Fruit fly (Drosophila melanogaster) whole organism, wandering third instar larva: ENCODE measurements around the gene CG4020.
A peak's percentile ranks its signal among the peaks of the same experiment; 100 is the strongest.

Experiments used
- Abd-B ChIP-seq: fragments of >200 bp; optimal IDR thresholded peaks from 2 replicates; lab custom pipeline; 2017; ENCODE audit warnings: missing biosample characterization, missing genetic modification characterization
- CG32264 ChIP-seq: fragments of 200-800 bp; sonication (Bioruptor generic); optimal IDR thresholded peaks from 2 replicates; lab custom pipeline; 2016; ENCODE audit warnings: missing biosample characterization, missing genetic modification characterization
- CG9705 ChIP-seq: fragments of 200-800 bp; sonication (Bioruptor generic); optimal IDR thresholded peaks from 2 replicates; lab custom pipeline; 2018; ENCODE audit warnings: missing biosample characterization, mild to moderate bottlenecking, missing genetic modification characterization
- CrebA ChIP-seq: fragments of 200-800 bp; sonication (Bioruptor generic); optimal IDR thresholded peaks from 2 replicates; lab custom pipeline; 2016; ENCODE audit warnings: missing biosample characterization, mild to moderate bottlenecking, missing genetic modification characterization, borderline replicate concordance
- Dfd ChIP-seq: fragments of >200 bp; optimal IDR thresholded peaks from 2 replicates; lab custom pipeline; 2017; ENCODE audit warnings: missing biosample characterization, missing genetic modification characterization
- Dif ChIP-seq: fragments of 200-275, 200-300 bp; sonication (Bioruptor generic); optimal IDR thresholded peaks from 2 replicates; lab custom pipeline; 2018; ENCODE audit warnings: missing biosample characterization, missing genetic modification characterization; ENCODE audit not compliant: partially characterized antibody
- GATAd ChIP-seq: sonication (Bioruptor generic); optimal IDR thresholded peaks from 2 replicates; lab custom pipeline; 2016; ENCODE audit warnings: missing biosample characterization, missing genetic modification characterization
- HLH106 ChIP-seq: fragments of 200-800 bp; optimal IDR thresholded peaks from 3 replicates; lab custom pipeline; 2019; ENCODE audit warnings: missing biosample characterization, mild to moderate bottlenecking, missing genetic modification characterization, moderate library complexity
- Hnf4 ChIP-seq: fragments of 200-800 bp; sonication (Bioruptor generic); optimal IDR thresholded peaks from 2 replicates; lab custom pipeline; 2016; ENCODE audit warnings: missing biosample characterization, mild to moderate bottlenecking, missing genetic modification characterization
- Hr78 ChIP-seq: fragments of >200 bp; optimal IDR thresholded peaks from 2 replicates; lab custom pipeline; 2017; ENCODE audit warnings: missing biosample characterization, missing genetic modification characterization
- Hr83 ChIP-seq: fragments of 200-300 bp; sonication (Bioruptor generic); optimal IDR thresholded peaks from 2 replicates; lab custom pipeline; 2016; ENCODE audit warnings: missing biosample characterization, mild to moderate bottlenecking, missing genetic modification characterization, moderate library complexity; ENCODE audit not compliant: poor library complexity, severe bottlenecking
- Jra ChIP-seq: sonication (Bioruptor generic); optimal IDR thresholded peaks from 2 replicates; lab custom pipeline; 2016; ENCODE audit warnings: missing biosample characterization, missing genetic modification characterization
- Mio ChIP-seq: sonication (Bioruptor generic); optimal IDR thresholded peaks from 2 replicates; lab custom pipeline; 2016; ENCODE audit warnings: missing biosample characterization, missing genetic modification characterization
- Myc ChIP-seq: fragments of >200 bp; optimal IDR thresholded peaks from 2 replicates; lab custom pipeline; 2017
- N ChIP-seq: fragments of >200 bp; optimal IDR thresholded peaks from 2 replicates; lab custom pipeline; 2018; ENCODE audit warnings: missing biosample characterization, missing external identifiers, missing genetic modification characterization
- OdsH ChIP-seq: fragments of 200-800 bp; sonication (Bioruptor generic); optimal IDR thresholded peaks from 2 replicates; lab custom pipeline; 2016; ENCODE audit warnings: missing biosample characterization, mild to moderate bottlenecking, missing genetic modification characterization
- Rel ChIP-seq, 2 experiments: fragments of 200-800 bp; sonication (Bioruptor generic) in 1 of 2; optimal IDR thresholded peaks; 2 replicates in 1 of 2; 3 replicates in 1 of 2; lab custom pipeline; 2016 to 2019; ENCODE audit warnings: mild to moderate bottlenecking in 2 of 2, missing biosample characterization in 2 of 2, missing genetic modification characterization in 2 of 2, moderate library complexity in 1 of 2
- Sp1 ChIP-seq: fragments of 200-800 bp; sonication (Bioruptor generic); optimal IDR thresholded peaks from 3 replicates; lab custom pipeline; 2019; ENCODE audit warnings: missing biosample characterization, mild to moderate bottlenecking, missing genetic modification characterization, moderate library complexity
- Vsx2 ChIP-seq: fragments of 200-300, 225-300 bp; sonication (Bioruptor generic); optimal IDR thresholded peaks from 2 replicates; lab custom pipeline; 2018; ENCODE audit warnings: missing biosample characterization, missing genetic modification characterization; ENCODE audit not compliant: partially characterized antibody
- br ChIP-seq: fragments of 200-800 bp; sonication (Bioruptor generic); optimal IDR thresholded peaks from 2 replicates; lab custom pipeline; 2016; ENCODE audit warnings: missing biosample characterization, missing genetic modification characterization
- brk ChIP-seq: fragments of 200-800 bp; sonication (Bioruptor generic); optimal IDR thresholded peaks from 2 replicates; lab custom pipeline; 2016; ENCODE audit warnings: missing biosample characterization, mild to moderate bottlenecking, missing genetic modification characterization
- dl ChIP-seq, 2 experiments: fragments of 175-275, 200-275 bp in 1 of 2; fragments of 200-275 bp in 1 of 2; sonication (Bioruptor generic); optimal IDR thresholded peaks; lab custom pipeline; 2018; ENCODE audit warnings: mild to moderate bottlenecking in 2 of 2, missing biosample characterization in 2 of 2, missing genetic modification characterization in 2 of 2, moderate library complexity in 2 of 2; ENCODE audit not compliant: partially characterized antibody in 2 of 2, insufficient read depth in 1 of 2
- dmrt93B ChIP-seq: fragments of 200-800 bp; sonication (Bioruptor generic); optimal IDR thresholded peaks from 2 replicates; lab custom pipeline; 2018; ENCODE audit warnings: missing biosample characterization, mild to moderate bottlenecking, missing genetic modification characterization
- dsf ChIP-seq: sonication (Bioruptor generic); optimal IDR thresholded peaks from 2 replicates; lab custom pipeline; 2016; ENCODE audit warnings: missing biosample characterization, missing genetic modification characterization, borderline replicate concordance
- ey ChIP-seq: fragments of 200-800 bp; sonication (Bioruptor generic); optimal IDR thresholded peaks from 2 replicates; lab custom pipeline; 2016; ENCODE audit warnings: missing biosample characterization, missing genetic modification characterization
- foxo ChIP-seq, 2 experiments: fragments of 200-800 bp; sonication (Bioruptor generic); optimal IDR thresholded peaks; 2 replicates in 1 of 2; 3 replicates in 1 of 2; lab custom pipeline; 2016 to 2017; ENCODE audit warnings: missing biosample characterization in 2 of 2, missing genetic modification characterization in 2 of 2
- fru ChIP-seq: fragments of 200-800 bp; sonication (Bioruptor generic); optimal IDR thresholded peaks from 3 replicates; lab custom pipeline; 2016; ENCODE audit warnings: missing biosample characterization, mild to moderate bottlenecking, missing genetic modification characterization
- h ChIP-seq: fragments of 200-800 bp; sonication (Bioruptor generic); optimal IDR thresholded peaks from 3 replicates; lab custom pipeline; 2016; ENCODE audit warnings: missing biosample characterization, mild to moderate bottlenecking, missing genetic modification characterization
- jim ChIP-seq: fragments of 175-275, 200-325 bp; sonication (Bioruptor generic); optimal IDR thresholded peaks from 2 replicates; lab custom pipeline; 2016; ENCODE audit warnings: missing biosample characterization, mild to moderate bottlenecking, missing genetic modification characterization
- lola ChIP-seq: fragments of >200 bp; optimal IDR thresholded peaks from 2 replicates; lab custom pipeline; 2017; ENCODE audit warnings: missing biosample characterization, missing genetic modification characterization
- pan ChIP-seq: fragments of >200 bp; optimal IDR thresholded peaks from 2 replicates; lab custom pipeline; 2017
- psq ChIP-seq: fragments of 200-800 bp; sonication (Bioruptor generic); optimal IDR thresholded peaks from 3 replicates; lab custom pipeline; 2017; ENCODE audit warnings: missing biosample characterization, mild to moderate bottlenecking, missing genetic modification characterization, moderate library complexity
- rgr ChIP-seq: fragments of 200-800 bp; sonication (Bioruptor generic); optimal IDR thresholded peaks from 3 replicates; lab custom pipeline; 2016; ENCODE audit warnings: missing biosample characterization, mild to moderate bottlenecking, missing genetic modification characterization
- sage ChIP-seq: fragments of 200-800 bp; sonication (Bioruptor generic); optimal IDR thresholded peaks from 2 replicates; lab custom pipeline; 2016; ENCODE audit warnings: missing biosample characterization, mild to moderate bottlenecking, missing genetic modification characterization
- sv ChIP-seq: fragments of 200-800 bp; sonication (Bioruptor generic); optimal IDR thresholded peaks from 3 replicates; lab custom pipeline; 2016; ENCODE audit warnings: missing biosample characterization, missing genetic modification characterization
- tai ChIP-seq: sonication (Bioruptor generic); optimal IDR thresholded peaks from 2 replicates; lab custom pipeline; 2016; ENCODE audit warnings: missing biosample characterization, missing genetic modification characterization
- usp ChIP-seq: fragments of >200 bp; optimal IDR thresholded peaks from 2 replicates; lab custom pipeline; 2017; ENCODE audit warnings: missing biosample characterization, missing genetic modification characterization
- woc ChIP-seq: sonication (Bioruptor generic); optimal IDR thresholded peaks from 2 replicates; lab custom pipeline; 2016; ENCODE audit warnings: missing biosample characterization, mild to moderate bottlenecking, missing genetic modification characterization

Gene CG4020

dm6 chrX:5918499-5919126, 13.1 kb downstream of the CG4020 start (continued):
- TF ChIP-seq rgr (GFP tag; lab: Kevin White, UChicago) (peak; percentile 100), Dif (peak; percentile 54), dmrt93B (GFP tag; lab: Kevin White, UChicago) (peak; percentile 99), h (GFP tag; lab: Kevin White, UChicago) (peak; percentile 100), Hnf4 (GFP tag; lab: Kevin White, UChicago) (peak; percentile 99), dsf (GFP tag; lab: Kevin White, UChicago) (peak; percentile 95), woc (peak; percentile 99), br (GFP tag; lab: Kevin White, UChicago) (peak; percentile 99)

dm6 chrX:5920932-5921331, 15.4 kb downstream of the CG4020 start:
- no peak for TF ChIP-seq pan (lab: Kevin White, UChicago)
- no peak for TF ChIP-seq Mio (GFP tag; lab: Kevin White, UChicago)
- TF ChIP-seq N (GFP tag; lab: Kevin White, UChicago), result no peak

dm6 chrX:5922057-5922456, 16.5 kb downstream of the CG4020 start:
- no peak for TF ChIP-seq Abd-B (GFP tag; lab: Kevin White, UChicago)
- no peak for TF ChIP-seq CG32264 (GFP tag; lab: Kevin White, UChicago)
- no peak for TF ChIP-seq Dif
- no peak for TF ChIP-seq jim (GFP tag; lab: Kevin White, UChicago)
- no peak for TF ChIP-seq dl (GFP tag; optimal IDR thresholded peaks at IDR 0.05; lab: Kevin White, UChicago; ENCODE audit: insufficient read depth in 1 of 2, partially characterized antibody in 2 of 2)
- no peak for TF ChIP-seq rgr (GFP tag; lab: Kevin White, UChicago)
- no peak for TF ChIP-seq CrebA
- TF ChIP-seq Jra (GFP tag; lab: Kevin White, UChicago), result no peak
- TF ChIP-seq psq, result no peak
- TF ChIP-seq Rel (GFP tag; optimal IDR thresholded peaks at IDR 0.05; lab: Kevin White, UChicago), result no peak
- no peak for TF ChIP-seq Rel (tag; optimal IDR thresholded peaks at IDR 0.05; lab: Kevin White, UChicago)

- no peak for TF ChIP-seq jim (GFP tag; lab: Kevin White, UChicago)
- no peak for TF ChIP-seq N (GFP tag; lab: Kevin White, UChicago)
- TF ChIP-seq Hr78 (GFP tag; lab: Kevin White, UChicago), result no peak
- TF ChIP-seq Dif, result no peak
- TF ChIP-seq CrebA, result no peak
- no peak for TF ChIP-seq Vsx2
- peak; percentile 54 for TF ChIP-seq woc
- TF ChIP-seq Dfd (GFP tag; lab: Kevin White, UChicago), result no peak
- peak; percentile 78 for TF ChIP-seq ey (GFP tag; lab: Kevin White, UChicago)
- no peak for TF ChIP-seq tai (GFP tag; lab: Kevin White, UChicago)
- peak; percentile 42 for TF ChIP-seq dmrt93B (GFP tag; lab: Kevin White, UChicago)
- TF ChIP-seq rgr (GFP tag; lab: Kevin White, UChicago), result peak; percentile 78
- TF ChIP-seq Hr83, result no peak
- TF ChIP-seq Sp1, result peak; percentile 55
- TF ChIP-seq Hnf4 (GFP tag; lab: Kevin White, UChicago), result peak; percentile 64
- TF ChIP-seq GATAd (GFP tag; lab: Kevin White, UChicago), result no peak
- no peak for TF ChIP-seq brk (GFP tag; lab: Kevin White, UChicago)
- no peak for TF ChIP-seq pan (lab: Kevin White, UChicago)
- TF ChIP-seq Myc (lab: Kevin White, UChicago), result no peak
- no peak for TF ChIP-seq Abd-B (GFP tag; lab: Kevin White, UChicago)
- TF ChIP-seq HLH106 (tag; lab: Kevin White, UChicago), result peak; percentile 69
- TF ChIP-seq lola (GFP tag; lab: Kevin White, UChicago), result no peak
- no peak for TF ChIP-seq dsf (GFP tag; lab: Kevin White, UChicago)
- TF ChIP-seq dl (GFP tag; optimal IDR thresholded peaks at IDR 0.05; lab: Kevin White, UChicago; ENCODE audit: insufficient read depth in 1 of 2, partially characterized antibody in 2 of 2), result no peak
- peak; percentile 49 for TF ChIP-seq CG32264 (GFP tag; lab: Kevin White, UChicago)
- TF ChIP-seq sage (GFP tag; lab: Kevin White, UChicago), result no peak
- TF ChIP-seq usp (GFP tag; lab: Kevin White, UChicago), result no peak
- no peak for TF ChIP-seq Mio (GFP tag; lab: Kevin White, UChicago)
- TF ChIP-seq fru (GFP tag; lab: Kevin White, UChicago), result peak; percentile 80
- no peak for TF ChIP-seq Jra (GFP tag; lab: Kevin White, UChicago)
- no peak for TF ChIP-seq CG9705 (GFP tag; lab: Kevin White, UChicago)
- TF ChIP-seq OdsH (GFP tag; lab: Kevin White, UChicago), result peak; percentile 63
- TF ChIP-seq h (GFP tag; lab: Kevin White, UChicago), result peak; percentile 85
- peak in 1 of 2 experiments; percentile 81 for TF ChIP-seq foxo (GFP tag; optimal IDR thresholded peaks at IDR 0.05; lab: Kevin White, UChicago)
- peak; percentile 65 for TF ChIP-seq psq
- peak; percentile 78 for TF ChIP-seq br (GFP tag; lab: Kevin White, UChicago)
- no peak for TF ChIP-seq sv (GFP tag; lab: Kevin White, UChicago)
- TF ChIP-seq Rel (GFP tag; optimal IDR thresholded peaks at IDR 0.05; lab: Kevin White, UChicago), result no peak
- peak; percentile 7 for TF ChIP-seq Rel (tag; optimal IDR thresholded peaks at IDR 0.05; lab: Kevin White, UChicago)
Measured at dm6 chrX:5923124-5923523, 17.6 kb downstream of the CG4020 start.
